Worm (Caenorhabditis elegans) whole organism, L2 larva: ENCODE measurements around the gene nhr-54.

Source experiments
- ceh-82 ChIP-seq: fragments of 150-350 bp; optimal IDR thresholded peaks from 2 replicates; lab custom pipeline; 2014; ENCODE audit warnings: missing biosample characterization, missing genetic modification characterization
- egl-27 ChIP-seq: sonication (generic microtip); optimal IDR thresholded peaks from 3 replicates; lab custom pipeline; 2017; ENCODE audit warnings: missing biosample characterization, missing genetic modification reagents, missing genetic modification characterization
- nhr-129 ChIP-seq: fragments of 150-350 bp; optimal IDR thresholded peaks from 2 replicates; lab custom pipeline; 2014; ENCODE audit warnings: missing biosample characterization, missing genetic modification characterization
- nhr-25 ChIP-seq: fragments of 150-350 bp; sonication (generic microtip); optimal IDR thresholded peaks from 3 replicates; lab custom pipeline; 2014; ENCODE audit warnings: missing biosample characterization, missing genetic modification characterization

- TF ChIP-seq nhr-129 (tag; lab: Kevin White, UChicago): no peak
- no peak for TF ChIP-seq nhr-25
- no peak for TF ChIP-seq egl-27 (tag; lab: Kevin White, UChicago)
- no peak for TF ChIP-seq ceh-82 (tag; lab: Kevin White, UChicago)
Measured at ce11 chrV:16535172-16535571, 29.4 kb upstream of the nhr-54 start, which contains the start of gene Y32B12B.8.
